Worm (Caenorhabditis elegans) whole organism, L4 larva: ENCODE measurements around the gene clec-142.

Experiments
- D1046.2 ChIP-seq: fragments of 200-800 bp; sonication (Bioruptor generic); IDR thresholded peaks from 2 replicates; pipeline ENCODE4 v1.3.6; 2022; ENCODE audit warnings: missing genetic modification characterization, missing compliant biosample characterization
- Y105C5A.15 ChIP-seq: fragments of 200-800 bp; sonication (Bioruptor generic); IDR thresholded peaks from 2 replicates; pipeline ENCODE4 v1.3.6; 2022; ENCODE audit warnings: missing genetic modification characterization, missing compliant biosample characterization
- Y5F2A.4 ChIP-seq: fragments of 200-800 bp; sonication (Bioruptor generic); optimal IDR thresholded peaks from 2 replicates; lab custom pipeline; 2018; ENCODE audit warnings: mild to moderate bottlenecking, missing genetic modification characterization, missing compliant biosample characterization
- aha-1 ChIP-seq: fragments of 150-350 bp; peaks from one replicate; lab custom pipeline; 2014; ENCODE audit warnings: missing biosample characterization, missing genetic modification characterization
- arid-1 ChIP-seq: fragments of 200-800 bp; sonication (Bioruptor generic); conservative IDR thresholded peaks from 2 replicates; pipeline ENCODE4 v1.3.6; 2022; ENCODE audit warnings: missing genetic modification reagents, missing genetic modification characterization, missing compliant biosample characterization
- attf-4 ChIP-seq: sonication (generic microtip); optimal IDR thresholded peaks from 3 replicates; lab custom pipeline; 2017; ENCODE audit warnings: missing biosample characterization, missing genetic modification characterization
- ceh-28 ChIP-seq: fragments of 150-350 bp; optimal IDR thresholded peaks from 2 replicates; lab custom pipeline; 2014; ENCODE audit warnings: missing biosample characterization, missing genetic modification reagents, missing genetic modification characterization
- cey-2 ChIP-seq: sonication (generic microtip); optimal IDR thresholded peaks from 3 replicates; lab custom pipeline; 2017; ENCODE audit warnings: missing genetic modification characterization, mild to moderate bottlenecking, missing compliant biosample characterization, antibody characterized with exemption, borderline replicate concordance; ENCODE audit not compliant: insufficient read depth
- daf-19 ChIP-seq: fragments of 200-800 bp; sonication (Bioruptor generic); conservative IDR thresholded peaks from 2 replicates; pipeline ENCODE4 v1.3.6; 2022; ENCODE audit warnings: missing genetic modification characterization, missing compliant biosample characterization
- dpl-1 ChIP-seq: fragments of 150-350 bp; optimal IDR thresholded peaks from 2 replicates; lab custom pipeline; 2014; ENCODE audit warnings: missing biosample characterization, missing genetic modification reagents, missing genetic modification characterization
- fkh-10 ChIP-seq: fragments of 150-350 bp; optimal IDR thresholded peaks from 2 replicates; lab custom pipeline; 2014; ENCODE audit warnings: missing biosample characterization, missing genetic modification reagents, missing genetic modification characterization
- fos-1 ChIP-seq: fragments of 150-350 bp; optimal IDR thresholded peaks from 2 replicates; lab custom pipeline; 2014; ENCODE audit warnings: missing biosample characterization, missing genetic modification characterization
- gei-8 ChIP-seq: fragments of 200-800 bp; sonication (Bioruptor generic); optimal IDR thresholded peaks from 2 replicates; lab custom pipeline; 2018; ENCODE audit warnings: mild to moderate bottlenecking, missing genetic modification characterization, missing compliant biosample characterization
- hif-1 ChIP-seq, 2 experiments: sonication (generic microtip); optimal IDR thresholded peaks; 2 replicates each; lab custom pipeline; 2016 to 2017; ENCODE audit warnings: missing compliant biosample characterization in 2 of 2, missing genetic modification characterization in 2 of 2, missing genetic modification reagents in 2 of 2, missing genotype in 2 of 2, mild to moderate bottlenecking in 1 of 2
- hlh-11 ChIP-seq: fragments of 200-800 bp; sonication (Bioruptor generic); optimal IDR thresholded peaks from 2 replicates; lab custom pipeline; 2018; ENCODE audit warnings: mild to moderate bottlenecking, missing genetic modification characterization, missing compliant biosample characterization
- lin-1 ChIP-seq: fragments of 200-800 bp; sonication (Bioruptor generic); IDR thresholded peaks from 2 replicates; pipeline ENCODE4 v1.3.6; 2022; ENCODE audit warnings: missing genetic modification reagents, missing genetic modification characterization, missing compliant biosample characterization
- lin-13 ChIP-seq: fragments of 150-350 bp; optimal IDR thresholded peaks from 2 replicates; lab custom pipeline; 2014; ENCODE audit warnings: missing biosample characterization, missing genetic modification reagents, missing genetic modification characterization
- lin-15B ChIP-seq: fragments of 150-350 bp; sonication (generic microtip); optimal IDR thresholded peaks from 3 replicates; lab custom pipeline; 2014; ENCODE audit warnings: missing biosample characterization, missing genetic modification characterization
- lin-29 ChIP-seq: fragments of 200-800 bp; sonication (Bioruptor generic); IDR thresholded peaks from 2 replicates; pipeline ENCODE4 v1.3.6; 2022; ENCODE audit warnings: missing genetic modification reagents, missing genetic modification characterization, missing compliant biosample characterization
- lir-3 ChIP-seq: sonication (generic microtip); optimal IDR thresholded peaks from 2 replicates; lab custom pipeline; 2016; ENCODE audit warnings: mild to moderate bottlenecking, missing genetic modification characterization, missing compliant biosample characterization
- madf-9 ChIP-seq: fragments of 200-800 bp; sonication (Bioruptor generic); conservative IDR thresholded peaks from 2 replicates; pipeline ENCODE4 v1.3.6; 2022; ENCODE audit warnings: missing genetic modification reagents, missing genetic modification characterization, missing compliant biosample characterization
- mes-2 ChIP-seq: sonication (generic microtip); optimal IDR thresholded peaks from 2 replicates; lab custom pipeline; 2016; ENCODE audit warnings: missing genotype, mild to moderate bottlenecking, missing genetic modification characterization, missing compliant biosample characterization; ENCODE audit not compliant: poor library complexity, severe bottlenecking
- mxl-3 ChIP-seq: fragments of 200-800 bp; sonication (Bioruptor generic); optimal IDR thresholded peaks from 2 replicates; lab custom pipeline; 2018; ENCODE audit warnings: mild to moderate bottlenecking, missing genetic modification characterization, missing compliant biosample characterization
- nhr-10 ChIP-seq: fragments of 150-350 bp; optimal IDR thresholded peaks from 2 replicates; lab custom pipeline; 2014; ENCODE audit warnings: missing biosample characterization, missing genetic modification characterization
- nhr-102 ChIP-seq: sonication (generic microtip); optimal IDR thresholded peaks from 2 replicates; lab custom pipeline; 2016; ENCODE audit warnings: mild to moderate bottlenecking, missing genetic modification characterization, moderate library complexity, missing compliant biosample characterization
- nhr-11 ChIP-seq: fragments of 150-350 bp; optimal IDR thresholded peaks from 2 replicates; lab custom pipeline; 2014; ENCODE audit warnings: missing biosample characterization, missing genetic modification characterization
- nhr-111 ChIP-seq: fragments of 200-800 bp; sonication (Bioruptor generic); optimal IDR thresholded peaks from 2 replicates; lab custom pipeline; 2018; ENCODE audit warnings: mild to moderate bottlenecking, missing genetic modification characterization, missing compliant biosample characterization
- nhr-237 ChIP-seq: sonication (generic microtip); optimal IDR thresholded peaks from 2 replicates; lab custom pipeline; 2017; ENCODE audit warnings: missing biosample characterization, missing genetic modification characterization
- nhr-25 ChIP-seq: sonication (generic microtip); optimal IDR thresholded peaks from 2 replicates; lab custom pipeline; 2017; ENCODE audit warnings: missing genetic modification characterization, mild to moderate bottlenecking, missing compliant biosample characterization, antibody characterized with exemption, moderate library complexity, borderline replicate concordance; ENCODE audit not compliant: insufficient read depth
- nhr-28 ChIP-seq: fragments of 150-350 bp; optimal IDR thresholded peaks from 2 replicates; lab custom pipeline; 2014; ENCODE audit warnings: missing biosample characterization, missing genetic modification characterization
- nhr-48 ChIP-seq: sonication (generic microtip); optimal IDR thresholded peaks from 2 replicates; lab custom pipeline; 2016; ENCODE audit warnings: mild to moderate bottlenecking, missing genetic modification characterization, missing compliant biosample characterization
- nhr-77 ChIP-seq: fragments of 150-350 bp; optimal IDR thresholded peaks from 2 replicates; lab custom pipeline; 2014; ENCODE audit warnings: missing biosample characterization, missing genetic modification characterization
- pha-4 ChIP-seq, 2 experiments: fragments of 150-350 bp in 1 of 2; fragments of 200-800 bp in 1 of 2; sonication (Bioruptor generic) in 1 of 2; IDR thresholded peaks in 1 of 2; optimal IDR thresholded peaks in 1 of 2; 2 replicates each; pipeline versions ENCODE4 v1.3.6 to Lab custom; 2014 to 2022; ENCODE audit warnings: missing genetic modification characterization in 2 of 2, missing genetic modification reagents in 2 of 2, missing biosample characterization in 1 of 2, missing compliant biosample characterization in 1 of 2
- skn-1 ChIP-seq: fragments of 150-350 bp; optimal IDR thresholded peaks from 2 replicates; lab custom pipeline; 2014; ENCODE audit warnings: missing biosample characterization, missing genetic modification characterization
- snpc-1.2 ChIP-seq: fragments of 200-800 bp; sonication (Bioruptor generic); IDR thresholded peaks from 2 replicates; pipeline ENCODE4 v1.3.6; 2022; ENCODE audit warnings: missing genetic modification reagents, missing genetic modification characterization, missing compliant biosample characterization
- spr-3 ChIP-seq: fragments of 200-800 bp; sonication (Bioruptor generic); optimal IDR thresholded peaks from 2 replicates; lab custom pipeline; 2018; ENCODE audit warnings: mild to moderate bottlenecking, missing genetic modification characterization, missing compliant biosample characterization
- tra-1 ChIP-seq: fragments of 200-800 bp; sonication (Bioruptor generic); IDR thresholded peaks from 2 replicates; pipeline ENCODE4 v1.3.6; 2022; ENCODE audit warnings: missing genetic modification reagents, missing genetic modification characterization, missing compliant biosample characterization
- unc-62 ChIP-seq, 3 experiments: fragments of 150-350 bp in 1 of 3; sonication (generic microtip); optimal IDR thresholded peaks in 2 of 3; peaks in 1 of 3; 1 replicate in 1 of 3; 2 replicates in 2 of 3; lab custom pipeline; 2014 to 2017; ENCODE audit warnings: missing biosample characterization in 3 of 3, missing genetic modification characterization in 3 of 3, missing genetic modification reagents in 3 of 3, missing genotype in 1 of 3
- vab-7 ChIP-seq: fragments of 200-800 bp; sonication (Bioruptor generic); IDR thresholded peaks from 2 replicates; pipeline ENCODE4 v1.3.6; 2022; ENCODE audit warnings: missing genetic modification reagents, missing genetic modification characterization, missing compliant biosample characterization
- zag-1 ChIP-seq: fragments of 150-350 bp; optimal IDR thresholded peaks from 2 replicates; lab custom pipeline; 2014; ENCODE audit warnings: missing biosample characterization, missing genetic modification characterization
- zip-11 ChIP-seq: fragments of 200-800 bp; sonication (Bioruptor generic); IDR thresholded peaks from 2 replicates; pipeline ENCODE4 v1.3.6; 2022; ENCODE audit warnings: missing genetic modification characterization, missing compliant biosample characterization
- zip-2 ChIP-seq: fragments of 150-350 bp; optimal IDR thresholded peaks from 2 replicates; lab custom pipeline; 2014; ENCODE audit warnings: missing biosample characterization, missing genetic modification characterization
- ztf-11 ChIP-seq: fragments of 150-350 bp; optimal IDR thresholded peaks from 2 replicates; lab custom pipeline; 2014; ENCODE audit warnings: missing biosample characterization, missing genetic modification characterization
- ztf-7 ChIP-seq: fragments of 150-350 bp; optimal IDR thresholded peaks from 2 replicates; lab custom pipeline; 2014; ENCODE audit warnings: missing biosample characterization, missing genetic modification characterization

clec-142 gene

DNA sequence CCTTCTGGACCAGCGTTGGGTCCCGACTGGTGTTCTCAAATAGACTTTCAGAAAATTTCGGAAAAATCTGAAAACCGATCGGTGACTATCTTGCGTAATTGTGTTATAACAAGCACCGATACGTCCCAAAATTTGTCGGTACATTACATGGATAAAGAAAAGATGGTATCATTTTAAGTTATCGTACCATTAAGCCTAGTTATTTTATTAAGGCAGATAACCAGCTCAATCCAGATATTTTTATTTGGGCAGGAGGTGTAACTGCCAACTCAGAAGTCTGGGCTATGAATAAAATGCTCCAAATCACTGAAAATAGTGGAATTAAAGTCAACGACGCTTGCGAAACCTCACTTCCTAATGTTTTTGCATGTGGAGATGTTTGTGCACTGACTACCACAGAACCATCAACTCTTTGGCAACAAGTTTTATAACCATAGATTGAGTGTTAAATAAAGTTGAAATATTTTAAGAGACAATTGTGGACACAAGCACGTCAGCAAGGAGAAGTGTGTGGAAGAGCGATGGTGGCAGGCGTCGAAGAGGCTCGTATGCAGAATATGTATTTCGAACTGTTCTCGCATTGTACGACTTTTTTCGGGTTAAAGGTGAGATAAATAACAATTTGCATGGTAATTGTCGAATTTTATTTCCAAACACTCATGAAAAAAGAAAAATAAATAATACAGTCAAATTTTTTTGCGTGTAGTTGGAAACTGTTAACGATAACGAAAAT, 47.9 kb downstream of the clec-142 start (continued):
- TF ChIP-seq cey-2 (tag; lab: Kevin White, UChicago): no peak
- TF ChIP-seq hlh-11: no peak
- no peak for TF ChIP-seq lin-13 (GFP tag; lab: Kevin White, UChicago)
- peak; percentile 20 for TF ChIP-seq mes-2 (tag; lab: Kevin White, UChicago)
- TF ChIP-seq skn-1: no peak
- no peak for TF ChIP-seq lin-29 (GFP tag; lab: Robert Waterston, UW)
- TF ChIP-seq ztf-11 (tag; lab: Kevin White, UChicago): no peak
- TF ChIP-seq gei-8: no peak
- TF ChIP-seq nhr-28 (tag; lab: Kevin White, UChicago): no peak
- TF ChIP-seq mxl-3 (GFP tag; lab: Kevin White, UChicago): no peak
- no peak for TF ChIP-seq Y105C5A.15 (GFP tag; lab: Robert Waterston, UW)
- peak; percentile 95 for TF ChIP-seq aha-1 (tag; lab: Kevin White, UChicago)
- TF ChIP-seq zip-2 (tag; lab: Kevin White, UChicago): no peak
- TF ChIP-seq nhr-10 (tag; lab: Kevin White, UChicago): no peak
- TF ChIP-seq, all 104 proteins: peak for 7

- TF ChIP-seq unc-62 (GFP tag; optimal IDR thresholded peaks at IDR 0.05 in 1 of 2; lab: Kevin White, UChicago) (peak in 1 of 2 experiments; percentile 94), unc-62 (tag; optimal IDR thresholded peaks at IDR 0.05; lab: Kevin White, UChicago) (no peak), tra-1 (GFP tag; lab: Robert Waterston, UW) (no peak)
Observed at ce11 chrII:8327450-8327849, 49.0 kb downstream of the clec-142 start.

- TF ChIP-seq ztf-7 (tag; lab: Kevin White, UChicago) (no peak), gei-8 (no peak), mxl-3 (GFP tag; lab: Kevin White, UChicago) (peak; percentile 22), lir-3 (tag; lab: Kevin White, UChicago) (no peak), lin-13 (GFP tag; lab: Kevin White, UChicago) (peak; percentile 70), nhr-237 (tag; lab: Kevin White, UChicago) (no peak), ceh-28 (tag; lab: Kevin White, UChicago) (no peak), nhr-77 (tag; lab: Kevin White, UChicago) (peak; percentile 23), nhr-111 (GFP tag; lab: Kevin White, UChicago) (no peak), zag-1 (no peak), nhr-48 (tag; lab: Kevin White, UChicago) (no peak), vab-7 (GFP tag; lab: Robert Waterston, UW) (peak; percentile 81), fos-1 (tag; lab: Kevin White, UChicago) (no peak), zip-2 (tag; lab: Kevin White, UChicago) (no peak), dpl-1 (GFP tag; lab: Kevin White, UChicago) (peak; percentile 91), D1046.2 (GFP tag; lab: Robert Waterston, UW) (no peak), nhr-28 (tag; lab: Kevin White, UChicago) (peak; percentile 30), pha-4 (GFP tag; IDR thresholded peaks at IDR 0.05; lab: Robert Waterston, UW) (no peak), pha-4 (tag; optimal IDR thresholded peaks at IDR 0.05; lab: Kevin White, UChicago) (no peak), ztf-11 (tag; lab: Kevin White, UChicago) (no peak), nhr-11 (tag; lab: Kevin White, UChicago) (peak; percentile 91), Y5F2A.4 (GFP tag; lab: Kevin White, UChicago) (no peak), nhr-102 (tag; lab: Kevin White, UChicago) (no peak), spr-3 (GFP tag; lab: Kevin White, UChicago) (no peak), fkh-10 (GFP tag; lab: Kevin White, UChicago) (no peak), lin-15B (tag; lab: Kevin White, UChicago) (no peak), attf-4 (tag; lab: Kevin White, UChicago) (no peak), nhr-25 (tag; lab: Kevin White, UChicago) (peak; percentile 30), snpc-1.2 (GFP tag; lab: Robert Waterston, UW) (no peak), hif-1 (tag; optimal IDR thresholded peaks at IDR 0.05; lab: Kevin White, UChicago) (peak in 1 of 2 experiments; percentile 65), arid-1 (no peak), daf-19 (GFP tag; lab: Robert Waterston, UW) (no peak), lin-1 (GFP tag; lab: Robert Waterston, UW) (0 out of 2 replicates have a peak, but pooled peaks have one; percentile 36), madf-9 (no peak), zip-11 (GFP tag; lab: Robert Waterston, UW) (no peak)
Observed at ce11 chrII:8328820-8329339, 50.4 kb downstream of the clec-142 start, which contains the start of gene hel-1. Gene hel-1, minus strand, starts transcription at chrII:8328870.
